Worm (Caenorhabditis elegans): ENCODE measurements around the gene F10E7.9.

DNA sequence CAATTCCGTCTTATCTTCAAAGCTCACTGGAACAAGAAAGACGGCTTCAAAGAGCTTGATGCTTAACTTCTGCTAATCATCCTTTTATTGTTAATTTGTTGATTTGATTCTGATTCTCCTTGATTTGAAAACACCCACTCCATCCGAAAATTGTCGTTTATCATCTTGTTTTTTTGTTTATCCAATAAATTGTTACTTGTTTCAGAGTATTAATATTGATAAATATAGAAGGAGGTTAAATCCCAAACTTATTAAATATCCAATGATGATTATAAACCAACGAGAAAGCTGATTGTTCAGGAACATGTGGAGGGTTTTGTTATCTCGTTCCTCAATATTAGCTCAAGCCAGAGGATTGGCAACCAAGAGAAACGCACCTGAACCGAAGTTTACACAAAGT is 2.9 kb upstream of the F10E7.9 start, which contains the start of gene F10E7.6:
- no peak for TF ChIP-seq W03F9.2 (tag; optimal IDR thresholded peaks at IDR 0.05)
- TF ChIP-seq him-1 (tag; optimal IDR thresholded peaks at IDR 0.05), result no peak
